Worm (Caenorhabditis elegans) whole organism, L3 larva: ENCODE measurements around the gene nhr-107.

Experiments used
- ZK546.5 ChIP-seq: sonication (generic microtip); optimal IDR thresholded peaks from 2 replicates; lab custom pipeline; 2017; ENCODE audit warnings: missing biosample characterization, missing genetic modification characterization
- aly-2 ChIP-seq: fragments of 150-350 bp; optimal IDR thresholded peaks from 2 replicates; lab custom pipeline; 2014; ENCODE audit warnings: missing biosample characterization, missing genetic modification characterization
- ama-1 ChIP-seq: fragments of 150-350 bp; optimal IDR thresholded peaks from 2 replicates; lab custom pipeline; 2018
- ceh-16 ChIP-seq: sonication (generic microtip); optimal IDR thresholded peaks from 2 replicates; lab custom pipeline; 2017; ENCODE audit warnings: missing biosample characterization, missing genetic modification characterization
- ceh-28 ChIP-seq: fragments of 150-350 bp; optimal IDR thresholded peaks from 2 replicates; lab custom pipeline; 2014; ENCODE audit warnings: missing biosample characterization, missing genetic modification reagents, missing genetic modification characterization
- ceh-82 ChIP-seq: fragments of 150-350 bp; optimal IDR thresholded peaks from 2 replicates; lab custom pipeline; 2014; ENCODE audit warnings: missing biosample characterization, missing genetic modification characterization
- ceh-9 ChIP-seq: sonication (generic microtip); optimal IDR thresholded peaks from 2 replicates; lab custom pipeline; 2018; ENCODE audit warnings: missing biosample characterization, missing genetic modification characterization
- daf-12 ChIP-seq: fragments of 150-350 bp; optimal IDR thresholded peaks from 2 replicates; lab custom pipeline; 2014; ENCODE audit warnings: missing biosample characterization, missing genetic modification reagents, missing genetic modification characterization
- egl-27 ChIP-seq: sonication (generic microtip); optimal IDR thresholded peaks from 4 replicates; lab custom pipeline; 2017; ENCODE audit warnings: missing biosample characterization, missing genetic modification reagents, missing genetic modification characterization
- egl-5 ChIP-seq: fragments of 150-350 bp; optimal IDR thresholded peaks from 2 replicates; lab custom pipeline; 2017; ENCODE audit warnings: missing biosample characterization, missing genetic modification reagents, missing genetic modification characterization, inconsistent platforms
- elt-1 ChIP-seq: fragments of 150-350 bp; optimal IDR thresholded peaks from 2 replicates; lab custom pipeline; 2014; ENCODE audit warnings: missing biosample characterization, missing genetic modification characterization
- elt-2 ChIP-seq: sonication (generic microtip); optimal IDR thresholded peaks from 2 replicates; lab custom pipeline; 2016; ENCODE audit warnings: missing genetic modification reagents, mild to moderate bottlenecking, missing genetic modification characterization, missing compliant biosample characterization
- eor-1 ChIP-seq, 2 experiments: fragments of 150-350 bp; optimal IDR thresholded peaks; 2 replicates each; lab custom pipeline; 2014 to 2018; ENCODE audit warnings: missing biosample characterization in 2 of 2, missing genetic modification characterization in 2 of 2
- fkh-10 ChIP-seq: sonication (generic microtip); optimal IDR thresholded peaks from 2 replicates; lab custom pipeline; 2017; ENCODE audit warnings: missing biosample characterization, missing genetic modification reagents, missing genetic modification characterization
- fkh-2 ChIP-seq: fragments of 150-350 bp; optimal IDR thresholded peaks from 2 replicates; lab custom pipeline; 2014; ENCODE audit warnings: missing biosample characterization, missing genetic modification reagents, missing genetic modification characterization
- fos-1 ChIP-seq: fragments of 150-350 bp; optimal IDR thresholded peaks from 2 replicates; lab custom pipeline; 2014; ENCODE audit warnings: missing biosample characterization, missing genetic modification characterization
- hmg-11 ChIP-seq: sonication (generic microtip); optimal IDR thresholded peaks from 2 replicates; lab custom pipeline; 2016; ENCODE audit warnings: missing genetic modification characterization, missing compliant biosample characterization
- jun-1 ChIP-seq: fragments of 150-350 bp; optimal IDR thresholded peaks from 2 replicates; lab custom pipeline; 2014; ENCODE audit warnings: missing biosample characterization, missing genetic modification reagents, missing genetic modification characterization
- lin-39 ChIP-seq: fragments of 150-350 bp; optimal IDR thresholded peaks from 2 replicates; lab custom pipeline; 2018; ENCODE audit warnings: missing biosample characterization, missing genetic modification reagents, missing genetic modification characterization
- lsy-12 ChIP-seq: sonication (generic microtip); optimal IDR thresholded peaks from 2 replicates; lab custom pipeline; 2016; ENCODE audit warnings: mild to moderate bottlenecking, missing genetic modification characterization, missing compliant biosample characterization
- mdl-1 ChIP-seq: fragments of 150-350 bp; optimal IDR thresholded peaks from 2 replicates; lab custom pipeline; 2014; ENCODE audit warnings: missing biosample characterization, missing genetic modification characterization
- nfya-1 ChIP-seq: sonication (generic microtip); optimal IDR thresholded peaks from 2 replicates; lab custom pipeline; 2017; ENCODE audit warnings: missing genetic modification characterization, mild to moderate bottlenecking, missing compliant biosample characterization, antibody characterized with exemption, moderate library complexity; ENCODE audit not compliant: insufficient read depth
- nhr-11 ChIP-seq: fragments of 150-350 bp; optimal IDR thresholded peaks from 2 replicates; lab custom pipeline; 2014; ENCODE audit warnings: missing biosample characterization, missing genetic modification characterization
- nhr-12 ChIP-seq: fragments of 150-350 bp; optimal IDR thresholded peaks from 2 replicates; lab custom pipeline; 2014; ENCODE audit warnings: missing biosample characterization, missing genetic modification characterization
- nhr-23 ChIP-seq: fragments of 150-350 bp; optimal IDR thresholded peaks from 2 replicates; lab custom pipeline; 2014; ENCODE audit warnings: missing biosample characterization, missing genetic modification reagents, missing genetic modification characterization
- nhr-25 ChIP-seq: sonication (generic microtip); optimal IDR thresholded peaks from 2 replicates; lab custom pipeline; 2017; ENCODE audit warnings: missing biosample characterization, missing genetic modification characterization
- nhr-28 ChIP-seq: fragments of 150-350 bp; optimal IDR thresholded peaks from 2 replicates; lab custom pipeline; 2014; ENCODE audit warnings: missing biosample characterization, missing genetic modification characterization
- nhr-43 ChIP-seq: sonication (generic microtip); optimal IDR thresholded peaks from 2 replicates; lab custom pipeline; 2016; ENCODE audit warnings: mild to moderate bottlenecking, missing genetic modification characterization, missing compliant biosample characterization; ENCODE audit not compliant: poor library complexity, severe bottlenecking
- nhr-67 ChIP-seq: fragments of 150-350 bp; optimal IDR thresholded peaks from 2 replicates; lab custom pipeline; 2014; ENCODE audit warnings: missing biosample characterization, missing genetic modification characterization
- nhr-76 ChIP-seq: fragments of 150-350 bp; sonication (generic microtip); optimal IDR thresholded peaks from 5 replicates; lab custom pipeline; 2014; ENCODE audit warnings: missing biosample characterization, missing genetic modification characterization
- nhr-77 ChIP-seq: fragments of 150-350 bp; optimal IDR thresholded peaks from 2 replicates; lab custom pipeline; 2014; ENCODE audit warnings: missing biosample characterization, missing genetic modification characterization
- pha-4 ChIP-seq: fragments of 150-350 bp; optimal IDR thresholded peaks from 2 replicates; lab custom pipeline; 2014; ENCODE audit warnings: missing biosample characterization, missing genetic modification reagents, missing genetic modification characterization
- pqm-1 ChIP-seq: fragments of 150-350 bp; optimal IDR thresholded peaks from 2 replicates; lab custom pipeline; 2017; ENCODE audit warnings: missing biosample characterization, missing genetic modification characterization, inconsistent platforms
- sea-2 ChIP-seq: fragments of 150-350 bp; sonication (generic microtip); optimal IDR thresholded peaks from 4 replicates; lab custom pipeline; 2014; ENCODE audit warnings: missing biosample characterization, missing genetic modification reagents, missing genetic modification characterization
- skn-1 ChIP-seq: fragments of 150-350 bp; optimal IDR thresholded peaks from 2 replicates; lab custom pipeline; 2014; ENCODE audit warnings: missing biosample characterization, missing genetic modification characterization
- tbx-2 ChIP-seq: sonication (generic microtip); optimal IDR thresholded peaks from 2 replicates; lab custom pipeline; 2016; ENCODE audit warnings: mild to moderate bottlenecking, missing genetic modification characterization, missing compliant biosample characterization
- unc-62 ChIP-seq: fragments of 150-350 bp; sonication (generic microtip); optimal IDR thresholded peaks from 4 replicates; lab custom pipeline; 2014; ENCODE audit warnings: missing biosample characterization, missing genetic modification reagents, missing genetic modification characterization
- zag-1 ChIP-seq: fragments of 150-350 bp; optimal IDR thresholded peaks from 2 replicates; lab custom pipeline; 2014; ENCODE audit warnings: missing biosample characterization, missing genetic modification characterization
- ztf-11 ChIP-seq: fragments of 150-350 bp; optimal IDR thresholded peaks from 2 replicates; lab custom pipeline; 2014; ENCODE audit warnings: missing biosample characterization, missing genetic modification characterization

Gene nhr-107

DNA sequence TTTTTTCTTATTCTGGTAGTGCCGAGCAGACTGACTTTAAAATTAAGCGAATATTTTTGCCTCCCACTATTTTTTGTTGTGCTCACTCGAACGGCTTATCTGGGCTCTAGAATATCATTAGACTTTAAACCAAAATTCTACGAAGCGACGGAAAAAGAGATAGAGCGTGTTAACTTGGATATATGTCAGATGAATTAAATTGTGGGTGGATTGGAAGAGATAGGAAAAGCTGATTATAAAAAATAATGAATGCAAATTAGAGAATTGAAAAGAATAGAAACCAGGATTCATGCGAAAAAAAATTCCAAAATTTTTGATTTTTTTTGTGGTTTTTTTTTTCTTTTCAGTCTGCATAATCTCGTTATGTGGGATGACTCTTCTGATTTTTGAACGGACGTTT lies 24.9 kb upstream of the nhr-107 start, which contains the start of gene F20A1.4:
Gene F20A1.4 (minus strand): TSS at position 101 of the 400 bp plus-strand sequence.
- TF ChIP-seq ceh-9 (tag; lab: Kevin White, UChicago) (no peak), fos-1 (no peak), ama-1 (lab: Kevin White, UChicago) (no peak), tbx-2 (tag; lab: Kevin White, UChicago) (no peak), zag-1 (tag; lab: Kevin White, UChicago) (no peak), nhr-12 (no peak), aly-2 (tag; lab: Kevin White, UChicago) (no peak), nhr-77 (no peak), nhr-25 (tag; lab: Kevin White, UChicago) (no peak), nfya-1 (tag; lab: Kevin White, UChicago) (no peak), ceh-28 (tag; lab: Kevin White, UChicago) (no peak), lsy-12 (no peak), eor-1 (tag; optimal IDR thresholded peaks at IDR 0.05; lab: Kevin White, UChicago) (no peak), daf-12 (tag; lab: Kevin White, UChicago) (no peak), ztf-11 (tag; lab: Kevin White, UChicago) (no peak), lin-39 (tag; lab: Kevin White, UChicago) (no peak), elt-1 (no peak), fkh-10 (no peak)

ce11 chrV:7017059-7017458 lies 20.2 kb upstream of the nhr-107 start, which contains the start of gene srsx-32:
Gene srsx-32, plus strand, starts transcription at chrV:7017359.
- no peak for TF ChIP-seq ceh-16
- TF ChIP-seq egl-27 (tag; lab: Kevin White, UChicago): no peak
- TF ChIP-seq nhr-28: no peak
- no peak for TF ChIP-seq pqm-1 (tag; lab: Kevin White, UChicago)
- TF ChIP-seq ceh-9 (tag; lab: Kevin White, UChicago): no peak
- TF ChIP-seq ceh-28 (tag; lab: Kevin White, UChicago): no peak
- TF ChIP-seq fkh-10: no peak
- no peak for TF ChIP-seq lsy-12
- TF ChIP-seq elt-2 (tag; lab: Kevin White, UChicago): no peak
- TF ChIP-seq nhr-43 (tag; lab: Kevin White, UChicago): no peak
- TF ChIP-seq skn-1 (tag; lab: Kevin White, UChicago): no peak
- TF ChIP-seq ztf-11 (tag; lab: Kevin White, UChicago): no peak

ce11 chrV:7015872-7016271 lies 19.0 kb upstream of the nhr-107 start, which contains the start of gene C33G8.13:
Gene C33G8.13, minus strand, starts transcription at chrV:7015972.
- TF ChIP-seq pha-4 (no peak), lsy-12 (no peak), daf-12 (tag; lab: Kevin White, UChicago) (no peak), ceh-9 (tag; lab: Kevin White, UChicago) (no peak), ceh-82 (tag; lab: Kevin White, UChicago) (no peak), nhr-67 (tag; lab: Kevin White, UChicago) (no peak), elt-2 (tag; lab: Kevin White, UChicago) (no peak), jun-1 (tag; lab: Kevin White, UChicago) (no peak), eor-1 (tag; optimal IDR thresholded peaks at IDR 0.05; lab: Kevin White, UChicago) (no peak), skn-1 (tag; lab: Kevin White, UChicago) (no peak), mdl-1 (tag; lab: Kevin White, UChicago) (no peak), nhr-77 (no peak), pqm-1 (tag; lab: Kevin White, UChicago) (no peak)
- TF ChIP-seq, all 47 proteins: peak for 0

ce11 chrV:7012617-7013016 lies 15.7 kb upstream of the nhr-107 start, which contains the start of gene srw-127:
Gene srw-127, plus strand, starts transcription at chrV:7012917.
- TF ChIP-seq fkh-2 (tag; lab: Kevin White, UChicago) (no peak), nhr-23 (tag; lab: Kevin White, UChicago) (no peak), nhr-11 (tag; lab: Kevin White, UChicago) (no peak), nhr-76 (tag; lab: Kevin White, UChicago) (no peak)

- TF ChIP-seq sea-2 (no peak), aly-2 (tag; lab: Kevin White, UChicago) (no peak), hmg-11 (tag; lab: Kevin White, UChicago) (no peak), ceh-9 (tag; lab: Kevin White, UChicago) (no peak), unc-62 (GFP tag; lab: Kevin White, UChicago) (no peak), ZK546.5 (tag; lab: Kevin White, UChicago) (no peak), nhr-25 (tag; lab: Kevin White, UChicago) (no peak), egl-5 (tag; lab: Kevin White, UChicago) (no peak), ama-1 (lab: Kevin White, UChicago) (no peak), elt-2 (tag; lab: Kevin White, UChicago) (no peak), ceh-16 (no peak)
Measured at ce11 chrV:7009461-7009860, 12.6 kb upstream of the nhr-107 start, which contains the start of gene C33G8.2. Gene C33G8.2, plus strand, starts transcription at chrV:7009761.
